Fruit fly (Drosophila melanogaster): ENCODE data around the gene Stat92E.

Gene Stat92E

dm6 chr3R:20542283-20543144, 9.6 kb downstream of the Stat92E start:
- no peak for TF ChIP-seq noc (tag; optimal IDR thresholded peaks at IDR 0.05)

dm6 chr3R:20534575-20534974, 17.5 kb downstream of the Stat92E start, which contains the start of the genes MtnE and MtnD:
TSS of gene MtnE (minus strand) at chr3R:20534704.
TSS of gene MtnD (plus strand) at chr3R:20534962.
- no peak for TF ChIP-seq noc (tag; optimal IDR thresholded peaks at IDR 0.05)

- TF ChIP-seq noc (tag; optimal IDR thresholded peaks at IDR 0.05): no peak
Measured at dm6 chr3R:20512368-20512767, 39.7 kb downstream of the Stat92E start, which contains the start of gene MFS9. TSS of gene MFS9 (minus strand) at chr3R:20512468.

- no peak for TF ChIP-seq noc (tag; optimal IDR thresholded peaks at IDR 0.05)
Measured at dm6 chr3R:20509377-20509776, 42.7 kb downstream of the Stat92E start.

- TF ChIP-seq noc (tag; optimal IDR thresholded peaks at IDR 0.05): no peak
Measured at dm6 chr3R:20504488-20504887, 47.6 kb downstream of the Stat92E start, which contains the start of gene Or92a. TSS of gene Or92a (plus strand) at chr3R:20504788.

dm6 chr3R:20503646-20504045, 48.5 kb downstream of the Stat92E start, which contains the start of gene MtnB:
TSS of gene MtnB (minus strand) at chr3R:20503746.
- no peak for TF ChIP-seq noc (tag; optimal IDR thresholded peaks at IDR 0.05)

dm6 chr3R:20501910-20502309, 50.2 kb downstream of the Stat92E start, which contains the start of gene CG46441:
TSS of gene CG46441 (minus strand) at chr3R:20502010.
- TF ChIP-seq noc (tag; optimal IDR thresholded peaks at IDR 0.05): no peak

- TF ChIP-seq noc (tag; optimal IDR thresholded peaks at IDR 0.05): no peak
Measured at dm6 chr3R:20501327-20501726, 50.8 kb downstream of the Stat92E start, which contains the start of gene Dic2. TSS of gene Dic2 (minus strand) at chr3R:20501427.
